Fruit fly (Drosophila melanogaster): ENCODE measurements around the gene CG10631.

- TF ChIP-seq psq (optimal IDR thresholded peaks at IDR 0.05) (no peak), usp (GFP tag; optimal IDR thresholded peaks at IDR 0.05) (no peak), pan (optimal IDR thresholded peaks at IDR 0.05) (no peak), CG8478 (optimal IDR thresholded peaks at IDR 0.05) (no peak), Dll (optimal IDR thresholded peaks at IDR 0.05) (no peak), EcR (GFP tag; optimal IDR thresholded peaks at IDR 0.05) (no peak)
These were observed 34.9 kb upstream of the CG10631 start, which contains the start of the genes CdGAPr and CG10466 for dm6 chr2L:19791321-19792281.

All from whole organism.